Worm (Caenorhabditis elegans): ENCODE measurements around the gene grl-27.

DNA sequence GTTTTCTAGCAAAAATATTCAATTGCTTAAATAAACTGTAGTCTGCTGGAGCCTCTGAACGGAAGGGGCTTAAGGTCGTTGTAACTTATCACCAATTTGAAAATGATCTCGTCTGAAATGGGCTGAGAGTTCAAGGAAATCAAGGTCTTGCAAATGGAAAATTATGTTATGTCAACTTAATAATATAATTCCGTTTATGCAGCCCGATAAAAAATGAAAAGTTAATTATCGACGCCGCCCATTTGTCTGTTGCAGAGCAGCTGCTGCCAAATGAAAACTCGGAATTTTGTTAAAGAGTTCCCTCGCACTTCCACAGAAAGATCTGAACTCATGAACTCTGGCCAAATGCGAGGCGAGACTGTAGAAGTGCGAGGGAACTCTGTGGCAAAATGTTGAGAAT is 34.5 kb downstream of the grl-27 start, which contains the start of gene srbc-67:
- TF ChIP-seq dao-5 (tag; optimal IDR thresholded peaks at IDR 0.05), result no peak
- TF ChIP-seq W03F9.2 (tag; optimal IDR thresholded peaks at IDR 0.05), result no peak
